Worm (Caenorhabditis elegans) whole organism, L4/young adult: ENCODE results near the gene srxa-18.

Experiments
- W03F9.2 ChIP-seq: fragments of 150-350 bp; optimal IDR thresholded peaks from 2 replicates; lab custom pipeline; 2014; ENCODE audit warnings: missing biosample characterization, missing genetic modification characterization
- dao-5 ChIP-seq: sonication (generic microtip); optimal IDR thresholded peaks from 2 replicates; lab custom pipeline; 2016; ENCODE audit warnings: missing genotype, missing genetic modification characterization, moderate library complexity, missing compliant biosample characterization
- him-1 ChIP-seq: sonication (generic microtip); optimal IDR thresholded peaks from 2 replicates; lab custom pipeline; 2016; ENCODE audit warnings: missing genotype, missing genetic modification reagents, missing genetic modification characterization, missing compliant biosample characterization

- TF ChIP-seq him-1 (tag; lab: Kevin White, UChicago) (no peak), W03F9.2 (no peak), dao-5 (tag; lab: Kevin White, UChicago) (no peak)
These were observed 23.9 kb downstream of the srxa-18 start for ce11 chrV:10096932-10097331.
